Worm (Caenorhabditis elegans): ENCODE data around the gene rips-1.

DNA sequence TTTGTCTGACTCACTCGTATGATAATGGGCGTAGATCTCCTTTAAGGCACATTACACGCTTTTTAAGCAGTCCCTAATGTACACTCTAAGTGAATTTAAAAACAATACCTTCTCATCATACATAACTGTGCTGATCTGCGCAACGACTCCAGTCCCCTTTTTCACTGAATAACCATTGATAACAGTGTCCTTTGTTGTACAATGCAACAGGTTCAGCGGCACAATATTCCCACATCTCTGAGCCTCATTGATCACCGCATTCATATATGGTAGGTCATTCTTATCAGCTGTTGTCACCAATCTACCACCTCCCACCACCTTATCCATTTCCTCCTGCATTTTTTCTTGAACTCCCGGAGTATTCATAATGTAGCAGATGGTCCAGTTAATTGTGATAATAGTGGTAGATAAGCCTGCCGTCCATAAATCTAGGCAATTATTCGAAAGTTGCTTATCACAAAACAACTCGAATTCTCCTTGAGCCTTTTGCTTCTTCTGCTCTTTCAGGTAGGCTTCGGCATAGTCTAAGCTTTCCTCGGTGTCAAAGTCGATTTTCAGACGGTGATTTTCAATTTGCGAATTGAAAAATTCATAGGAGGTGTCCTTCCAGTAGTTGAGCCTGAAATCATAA lies 30.1 kb downstream of the rips-1 start:
- TF ChIP-seq mdl-1 (tag; optimal IDR thresholded peaks at IDR 0.05): no peak
- no peak for TF ChIP-seq R02D3.7 (tag; optimal IDR thresholded peaks at IDR 0.05)
- TF ChIP-seq aly-2 (tag; optimal IDR thresholded peaks at IDR 0.05): no peak
- TF ChIP-seq alr-1 (tag; optimal IDR thresholded peaks at IDR 0.05): no peak
- no peak for TF ChIP-seq ceh-82 (tag; optimal IDR thresholded peaks at IDR 0.05)
- no peak for TF ChIP-seq lin-13 (GFP tag; optimal IDR thresholded peaks at IDR 0.05)
